Worm (Caenorhabditis elegans) whole organism, young adult: ENCODE results near the gene nhr-44.

ENCODE experiments used
- B0261.1 ChIP-seq: sonication (generic microtip); optimal IDR thresholded peaks from 2 replicates; lab custom pipeline; 2016; ENCODE audit warnings: mild to moderate bottlenecking, missing genetic modification characterization, moderate library complexity, missing compliant biosample characterization
- C06A6.2 ChIP-seq: fragments of 200-800 bp; sonication (Bioruptor generic); conservative IDR thresholded peaks from 2 replicates; pipeline ENCODE4 v1.3.6; 2022; ENCODE audit warnings: missing genetic modification characterization, missing compliant biosample characterization
- F10E7.11 ChIP-seq: sonication (generic microtip); optimal IDR thresholded peaks from 2 replicates; lab custom pipeline; 2017; ENCODE audit warnings: mild to moderate bottlenecking, missing genetic modification characterization, moderate library complexity, missing compliant biosample characterization
- F49E8.2 ChIP-seq: sonication (generic microtip); optimal IDR thresholded peaks from 3 replicates; lab custom pipeline; 2017; ENCODE audit warnings: missing genetic modification characterization, mild to moderate bottlenecking, missing compliant biosample characterization, antibody characterized with exemption, moderate library complexity; ENCODE audit not compliant: insufficient read depth
- F55B11.4 ChIP-seq: sonication (generic microtip); optimal IDR thresholded peaks from 2 replicates; lab custom pipeline; 2016; ENCODE audit warnings: missing compliant biosample characterization, missing genetic modification characterization, borderline replicate concordance; ENCODE audit not compliant: insufficient read depth
- K12H6.12 ChIP-seq: fragments of 200-800 bp; sonication (Bioruptor generic); optimal IDR thresholded peaks from 2 replicates; lab custom pipeline; 2018; ENCODE audit warnings: mild to moderate bottlenecking, missing genetic modification characterization, missing compliant biosample characterization
- Y79H2A.3 ChIP-seq: fragments of 200-800 bp; sonication (Bioruptor generic); conservative IDR thresholded peaks from 2 replicates; pipeline ENCODE4 v1.3.6; 2022; ENCODE audit warnings: missing genetic modification reagents, missing genetic modification characterization, missing compliant biosample characterization
- ama-1 ChIP-seq, 3 experiments: fragments of 150-350 bp in 1 of 3; sonication (generic microtip) in 2 of 3; optimal IDR thresholded peaks; 2 replicates each; lab custom pipeline; 2014 to 2018; ENCODE audit warnings: missing biosample characterization in 2 of 3, missing genetic modification characterization in 2 of 3, missing genetic modification reagents in 2 of 3
- athp-1 ChIP-seq: sonication (generic microtip); optimal IDR thresholded peaks from 2 replicates; lab custom pipeline; 2017; ENCODE audit warnings: mild to moderate bottlenecking, missing genetic modification characterization, missing compliant biosample characterization
- attf-3 ChIP-seq: fragments of 200-800 bp; sonication (Bioruptor generic); conservative IDR thresholded peaks from 2 replicates; pipeline ENCODE4 v1.3.6; 2022; ENCODE audit warnings: missing genetic modification reagents, missing genetic modification characterization, missing compliant biosample characterization
- attf-5 ChIP-seq: fragments of 200-800 bp; sonication (Bioruptor generic); optimal IDR thresholded peaks from 2 replicates; lab custom pipeline; 2018; ENCODE audit warnings: mild to moderate bottlenecking, missing genetic modification characterization, missing compliant biosample characterization
- attf-6 ChIP-seq: fragments of 200-800 bp; sonication (Bioruptor generic); IDR thresholded peaks from 2 replicates; pipeline ENCODE4 v1.3.6; 2022; ENCODE audit warnings: missing genetic modification reagents, missing genetic modification characterization, missing compliant biosample characterization
- bed-1 ChIP-seq: fragments of 200-800 bp; sonication (Bioruptor generic); IDR thresholded peaks from 2 replicates; pipeline ENCODE4 v1.3.6; 2022; ENCODE audit warnings: missing genetic modification reagents, missing genetic modification characterization, missing compliant biosample characterization
- cebp-1 ChIP-seq, 2 experiments: fragments of 200-800 bp in 1 of 2; sonication (Bioruptor generic) in 1 of 2; sonication (generic microtip) in 1 of 2; IDR thresholded peaks in 1 of 2; optimal IDR thresholded peaks in 1 of 2; 2 replicates each; pipeline versions ENCODE4 v1.3.6 to Lab custom; 2017 to 2022; ENCODE audit warnings: missing compliant biosample characterization in 2 of 2, missing genetic modification characterization in 2 of 2, mild to moderate bottlenecking in 1 of 2, missing genetic modification reagents in 1 of 2, moderate library complexity in 1 of 2
- dpl-1 ChIP-seq: fragments of 150-350 bp; optimal IDR thresholded peaks from 2 replicates; lab custom pipeline; 2014; ENCODE audit warnings: missing biosample characterization, missing genetic modification reagents, missing genetic modification characterization
- hlh-26 ChIP-seq: fragments of 200-800 bp; sonication (Bioruptor generic); conservative IDR thresholded peaks from 2 replicates; pipeline ENCODE4 v1.3.6; 2022; ENCODE audit warnings: missing genetic modification reagents, missing genetic modification characterization, missing compliant biosample characterization
- hmg-20 ChIP-seq: fragments of 200-800 bp; sonication (Bioruptor generic); IDR thresholded peaks from 2 replicates; pipeline ENCODE4 v1.3.6; 2022; ENCODE audit warnings: missing genetic modification reagents, missing genetic modification characterization, missing compliant biosample characterization
- lin-26 ChIP-seq: fragments of 200-800 bp; sonication (Bioruptor generic); IDR thresholded peaks from 2 replicates; pipeline ENCODE4 v1.3.6; 2022; ENCODE audit warnings: missing genetic modification reagents, missing genetic modification characterization, missing compliant biosample characterization
- lin-40 ChIP-seq: sonication (generic microtip); optimal IDR thresholded peaks from 2 replicates; lab custom pipeline; 2016; ENCODE audit warnings: missing genetic modification characterization, mild to moderate bottlenecking, missing compliant biosample characterization, missing genotype, missing genetic modification reagents
- lin-54 ChIP-seq: fragments of 200-800 bp; sonication (Bioruptor generic); optimal IDR thresholded peaks from 2 replicates; lab custom pipeline; 2018; ENCODE audit warnings: mild to moderate bottlenecking, missing genetic modification characterization, missing compliant biosample characterization
- lir-1 ChIP-seq: fragments of 200-800 bp; sonication (Bioruptor generic); conservative IDR thresholded peaks from 2 replicates; pipeline ENCODE4 v1.3.6; 2022; ENCODE audit warnings: missing genetic modification reagents, missing genetic modification characterization, missing compliant biosample characterization
- lsl-1 ChIP-seq: fragments of 200-800 bp; sonication (Bioruptor generic); optimal IDR thresholded peaks from 2 replicates; lab custom pipeline; 2018; ENCODE audit warnings: mild to moderate bottlenecking, missing genetic modification characterization, moderate library complexity, missing compliant biosample characterization
- lsy-27 ChIP-seq: sonication (generic microtip); optimal IDR thresholded peaks from 2 replicates; lab custom pipeline; 2017; ENCODE audit warnings: missing genetic modification characterization, mild to moderate bottlenecking, missing compliant biosample characterization, antibody characterized with exemption, missing genotype, borderline replicate concordance; ENCODE audit not compliant: insufficient read depth
- madf-3 ChIP-seq: fragments of 200-800 bp; sonication (Bioruptor generic); IDR thresholded peaks from 2 replicates; pipeline ENCODE4 v1.3.6; 2022; ENCODE audit warnings: missing genetic modification reagents, missing genetic modification characterization, missing compliant biosample characterization
- mcd-1 ChIP-seq: fragments of 200-800 bp; sonication (Bioruptor generic); IDR thresholded peaks from 2 replicates; pipeline ENCODE4 v1.3.6; 2022; ENCODE audit warnings: missing genetic modification reagents, missing genetic modification characterization, missing compliant biosample characterization
- nhr-27 ChIP-seq: fragments of 200-800 bp; sonication (Bioruptor generic); optimal IDR thresholded peaks from 2 replicates; lab custom pipeline; 2018; ENCODE audit warnings: mild to moderate bottlenecking, missing genetic modification characterization, moderate library complexity, missing compliant biosample characterization
- nhr-80 ChIP-seq: sonication (generic microtip); optimal IDR thresholded peaks from 2 replicates; lab custom pipeline; 2016; ENCODE audit warnings: missing genetic modification characterization, missing compliant biosample characterization
- pbrm-1 ChIP-seq: fragments of 200-800 bp; sonication (Bioruptor generic); IDR thresholded peaks from 2 replicates; pipeline ENCODE4 v1.3.6; 2022; ENCODE audit warnings: missing genetic modification reagents, missing genetic modification characterization, missing compliant biosample characterization
- ztf-22 ChIP-seq: fragments of 200-800 bp; sonication (Bioruptor generic); optimal IDR thresholded peaks from 2 replicates; lab custom pipeline; 2018; ENCODE audit warnings: mild to moderate bottlenecking, missing genetic modification characterization, moderate library complexity, missing compliant biosample characterization
- ztf-26 ChIP-seq: sonication (generic microtip); optimal IDR thresholded peaks from 2 replicates; lab custom pipeline; 2017; ENCODE audit warnings: missing genetic modification characterization, missing compliant biosample characterization
- ztf-3 ChIP-seq: fragments of 200-800 bp; sonication (Bioruptor generic); optimal IDR thresholded peaks from 2 replicates; lab custom pipeline; 2018; ENCODE audit warnings: mild to moderate bottlenecking, missing genetic modification characterization, missing compliant biosample characterization

The nhr-44 gene

ce11 chrV:8936184-8936589, 27.7 kb downstream of the nhr-44 start, which contains the start of gene unc-23 (continued):
- TF ChIP-seq lin-26 (GFP tag; lab: Robert Waterston, UW) (peak; percentile 64; the same call in 1 of the 2 replicates), Y79H2A.3 (GFP tag; lab: Robert Waterston, UW) (no peak), athp-1 (tag; lab: Kevin White, UChicago) (no peak), B0261.1 (tag; lab: Kevin White, UChicago) (no peak)

ce11 chrV:8935104-8935503, 28.8 kb downstream of the nhr-44 start:
- TF ChIP-seq lin-54, result peak; percentile 5
- no peak for TF ChIP-seq cebp-1 (GFP tag; IDR thresholded peaks at IDR 0.05; lab: Robert Waterston, UW)
- peak; percentile 15 for TF ChIP-seq cebp-1 (tag; optimal IDR thresholded peaks at IDR 0.05; lab: Kevin White, UChicago)
- TF ChIP-seq attf-6 (GFP tag; lab: Robert Waterston, UW), result 0 out of 2 replicates have a peak, but pooled peaks have one; percentile 16
- TF ChIP-seq ztf-3, result no peak
- peak; percentile 24 for TF ChIP-seq nhr-80 (tag; lab: Kevin White, UChicago)
- TF ChIP-seq K12H6.12, result no peak
- no peak for TF ChIP-seq mcd-1 (GFP tag; lab: Robert Waterston, UW)
- TF ChIP-seq bed-1, result no peak
- peak; percentile 18 for TF ChIP-seq lin-40
- TF ChIP-seq attf-5 (GFP tag; lab: Kevin White, UChicago), result peak; percentile 15
- no peak for TF ChIP-seq F55B11.4 (tag; lab: Kevin White, UChicago)
- TF ChIP-seq C06A6.2 (GFP tag; lab: Robert Waterston, UW), result 0 out of 2 replicates have a peak, but pooled peaks have one; percentile 9
- peak; percentile 18 for TF ChIP-seq ztf-26 (tag; lab: Kevin White, UChicago)
- peak; percentile 29 for TF ChIP-seq ama-1 (optimal IDR thresholded peaks at IDR 0.05; lab: Kevin White, UChicago)
- TF ChIP-seq ama-1 (GFP tag; optimal IDR thresholded peaks at IDR 0.05; lab: Kevin White, UChicago), result no peak
- TF ChIP-seq, all 124 proteins: peak for 9

ce11 chrV:8934264-8934663, 29.6 kb downstream of the nhr-44 start:
- no peak for TF ChIP-seq lir-1 (GFP tag; lab: Robert Waterston, UW)
- TF ChIP-seq ztf-22 (GFP tag; lab: Kevin White, UChicago), result no peak
- no peak for TF ChIP-seq nhr-27 (tag; lab: Kevin White, UChicago)
- TF ChIP-seq F49E8.2 (tag; lab: Kevin White, UChicago), result no peak
- TF ChIP-seq hmg-20 (GFP tag; lab: Robert Waterston, UW), result no peak
- TF ChIP-seq F10E7.11 (tag; lab: Kevin White, UChicago), result no peak
- no peak for TF ChIP-seq athp-1 (tag; lab: Kevin White, UChicago)
- TF ChIP-seq hlh-26 (GFP tag; lab: Robert Waterston, UW), result no peak
- TF ChIP-seq madf-3, result no peak
- no peak for TF ChIP-seq pbrm-1 (GFP tag; lab: Robert Waterston, UW)
- TF ChIP-seq attf-3 (GFP tag; lab: Robert Waterston, UW), result no peak

ce11 chrV:8932318-8932717, 31.6 kb downstream of the nhr-44 start, which contains the start of gene H14N18.2:
TSS of gene H14N18.2 (plus strand) at chrV:8932618.
- TF ChIP-seq dpl-1 (GFP tag; lab: Kevin White, UChicago), result no peak
- TF ChIP-seq lsl-1 (GFP tag; lab: Kevin White, UChicago), result no peak

- no peak for TF ChIP-seq lsy-27 (tag; lab: Kevin White, UChicago)
Measured at ce11 chrV:8928967-8929366, 34.9 kb downstream of the nhr-44 start, which contains the start of gene H14N18.4. TSS of gene H14N18.4 (minus strand) at chrV:8928978.
